Fruit fly (Drosophila melanogaster) whole organism, prepupa: Measurements from ENCODE around the gene AdipoR.
A peak's percentile ranks its signal among the peaks of the same experiment; 100 is the strongest.

ENCODE experiments used
- Blimp-1 ChIP-seq: fragments of 200-800 bp; sonication (Bioruptor generic); optimal IDR thresholded peaks from 3 replicates; lab custom pipeline; 2017; ENCODE audit warnings: missing biosample characterization, missing genetic modification characterization, mild to moderate bottlenecking, moderate library complexity, missing genetic modification reagents
- CG10631 ChIP-seq: fragments of 200-800 bp; sonication (Bioruptor generic); optimal IDR thresholded peaks from 2 replicates; lab custom pipeline; 2016; ENCODE audit warnings: missing biosample characterization, missing genetic modification characterization
- CG10669 ChIP-seq: fragments of 200-800 bp; sonication (Bioruptor generic); optimal IDR thresholded peaks from 3 replicates; lab custom pipeline; 2018; ENCODE audit warnings: missing biosample characterization, mild to moderate bottlenecking, missing genetic modification characterization, moderate library complexity
- CG11294 ChIP-seq: fragments of 200-800 bp; sonication (Bioruptor generic); IDR thresholded peaks from 2 replicates; pipeline ENCODE4 v1.3.6; 2022; ENCODE audit warnings: missing biosample characterization, missing genetic modification characterization
- CG11902 ChIP-seq: fragments of 200-800 bp; sonication (Bioruptor generic); optimal IDR thresholded peaks from 3 replicates; lab custom pipeline; 2016; ENCODE audit warnings: missing biosample characterization, missing genetic modification characterization
- CG1621 ChIP-seq: fragments of 200-800 bp; sonication (Bioruptor generic); optimal IDR thresholded peaks from 3 replicates; lab custom pipeline; 2018; ENCODE audit warnings: missing biosample characterization, mild to moderate bottlenecking, missing genetic modification characterization
- CG16779 ChIP-seq: fragments of 200-800 bp; sonication (Bioruptor generic); optimal IDR thresholded peaks from 3 replicates; lab custom pipeline; 2017; ENCODE audit warnings: missing biosample characterization, mild to moderate bottlenecking, missing genetic modification characterization
- CG3032 ChIP-seq: fragments of 200-800 bp; optimal IDR thresholded peaks from 2 replicates; lab custom pipeline; 2019; ENCODE audit warnings: missing biosample characterization, mild to moderate bottlenecking, missing genetic modification characterization, moderate library complexity
- CG31627 ChIP-seq: fragments of 200-800 bp; sonication (Bioruptor generic); optimal IDR thresholded peaks from 3 replicates; lab custom pipeline; 2016; ENCODE audit warnings: missing biosample characterization, missing genetic modification characterization
- CG34406 ChIP-seq: fragments of 200-800 bp; sonication (Bioruptor generic); optimal IDR thresholded peaks from 3 replicates; lab custom pipeline; 2016; ENCODE audit warnings: missing biosample characterization, missing genetic modification characterization
- CG3919 ChIP-seq: fragments of 200-800 bp; sonication (Bioruptor generic); optimal IDR thresholded peaks from 3 replicates; lab custom pipeline; 2016; ENCODE audit warnings: missing biosample characterization, missing genetic modification characterization
- CG4318 ChIP-seq: fragments of 200-800 bp; sonication (Bioruptor generic); optimal IDR thresholded peaks from 3 replicates; lab custom pipeline; 2017; ENCODE audit warnings: missing biosample characterization, mild to moderate bottlenecking, missing genetic modification characterization
- CG6163 ChIP-seq: fragments of 200-800 bp; sonication (Bioruptor generic); IDR thresholded peaks from 3 replicates; pipeline ENCODE4 v1.3.6; 2022; ENCODE audit warnings: missing biosample characterization, missing genetic modification characterization
- CG6276 ChIP-seq: fragments of 200-800 bp; sonication (Bioruptor generic); optimal IDR thresholded peaks from 2 replicates; lab custom pipeline; 2017; ENCODE audit warnings: missing biosample characterization, mild to moderate bottlenecking, missing genetic modification characterization
- CG6792 ChIP-seq: fragments of 200-800 bp; sonication (Bioruptor generic); optimal IDR thresholded peaks from 3 replicates; lab custom pipeline; 2016; ENCODE audit warnings: missing biosample characterization, missing genetic modification characterization
- CG6808 ChIP-seq: fragments of 200-800 bp; sonication (Bioruptor generic); optimal IDR thresholded peaks from 3 replicates; lab custom pipeline; 2017; ENCODE audit warnings: missing biosample characterization, missing genetic modification characterization, mild to moderate bottlenecking, moderate library complexity, missing genetic modification reagents
- CG6854 ChIP-seq: fragments of 200-800 bp; sonication (Bioruptor generic); optimal IDR thresholded peaks from 2 replicates; lab custom pipeline; 2017; ENCODE audit warnings: missing biosample characterization, mild to moderate bottlenecking, missing genetic modification characterization
- CG8119 ChIP-seq: fragments of 200-800 bp; sonication (Bioruptor generic); IDR thresholded peaks from 3 replicates; pipeline ENCODE4 v1.3.6; 2022; ENCODE audit warnings: missing biosample characterization, missing genetic modification characterization
- CG8319 ChIP-seq: fragments of 200-800 bp; sonication (Bioruptor generic); optimal IDR thresholded peaks from 3 replicates; lab custom pipeline; 2016; ENCODE audit warnings: missing biosample characterization, missing genetic modification characterization
- CG8632 ChIP-seq: fragments of 200-800 bp; sonication (Bioruptor generic); optimal IDR thresholded peaks from 3 replicates; lab custom pipeline; 2016; ENCODE audit warnings: missing biosample characterization, missing genetic modification characterization
- Eip75B ChIP-seq: fragments of 200-800 bp; sonication (Bioruptor generic); optimal IDR thresholded peaks from 3 replicates; lab custom pipeline; 2016; ENCODE audit warnings: missing biosample characterization, missing genetic modification characterization
- Eip78C ChIP-seq: fragments of 200-800 bp; sonication (Bioruptor generic); peaks from one replicate; lab custom pipeline; 2016; ENCODE audit warnings: missing biosample characterization, missing genetic modification characterization
- Ets21C ChIP-seq: fragments of 200-800 bp; sonication (Bioruptor generic); optimal IDR thresholded peaks from 3 replicates; lab custom pipeline; 2016; ENCODE audit warnings: missing biosample characterization, missing genetic modification characterization
- Ets96B ChIP-seq: fragments of 200-800 bp; optimal IDR thresholded peaks from 2 replicates; lab custom pipeline; 2019; ENCODE audit warnings: missing biosample characterization, mild to moderate bottlenecking, missing genetic modification characterization, moderate library complexity
- Gug ChIP-seq: fragments of 200-800 bp; sonication (Bioruptor generic); IDR thresholded peaks from 2 replicates; pipeline ENCODE4 v1.3.6; 2022; ENCODE audit warnings: missing biosample characterization, missing genetic modification characterization
- Hr38 ChIP-seq: sonication (Bioruptor generic); optimal IDR thresholded peaks from 2 replicates; lab custom pipeline; 2016; ENCODE audit warnings: missing biosample characterization, missing genetic modification characterization
- Hr39 ChIP-seq: fragments of 200-800 bp; sonication (Bioruptor generic); optimal IDR thresholded peaks from 2 replicates; lab custom pipeline; 2016; ENCODE audit warnings: missing biosample characterization, missing genetic modification characterization
- Hr4 ChIP-seq: fragments of 200-800 bp; sonication (Bioruptor generic); optimal IDR thresholded peaks from 3 replicates; lab custom pipeline; 2016; ENCODE audit warnings: missing biosample characterization, missing genetic modification characterization
- Lpt ChIP-seq: fragments of 200-800 bp; sonication (Bioruptor generic); optimal IDR thresholded peaks from 3 replicates; lab custom pipeline; 2016; ENCODE audit warnings: missing biosample characterization, missing genetic modification characterization
- Met ChIP-seq: fragments of 200-800 bp; sonication (Bioruptor generic); optimal IDR thresholded peaks from 3 replicates; lab custom pipeline; 2016; ENCODE audit warnings: missing biosample characterization, missing genetic modification characterization
- OdsH ChIP-seq: fragments of 200-800 bp; sonication (Bioruptor generic); optimal IDR thresholded peaks from 3 replicates; lab custom pipeline; 2016; ENCODE audit warnings: missing biosample characterization, missing genetic modification characterization
- Smox ChIP-seq: fragments of 200-800 bp; sonication (Bioruptor generic); optimal IDR thresholded peaks from 3 replicates; lab custom pipeline; 2016; ENCODE audit warnings: missing biosample characterization, missing genetic modification characterization
- Sox102F ChIP-seq: fragments of 200-800 bp; sonication (Bioruptor generic); optimal IDR thresholded peaks from 2 replicates; lab custom pipeline; 2016; ENCODE audit warnings: missing biosample characterization, mild to moderate bottlenecking, missing genetic modification characterization
- Sox15 ChIP-seq: fragments of 200-800 bp; sonication (Bioruptor generic); optimal IDR thresholded peaks from 3 replicates; lab custom pipeline; 2016; ENCODE audit warnings: missing biosample characterization, missing genetic modification characterization
- achi ChIP-seq: fragments of 200-800 bp; sonication (Bioruptor generic); optimal IDR thresholded peaks from 3 replicates; lab custom pipeline; 2016; ENCODE audit warnings: missing biosample characterization, missing genetic modification characterization
- acj6 ChIP-seq: fragments of 200-800 bp; sonication (Bioruptor generic); optimal IDR thresholded peaks from 3 replicates; lab custom pipeline; 2016; ENCODE audit warnings: missing biosample characterization, missing genetic modification characterization
- cyc ChIP-seq: fragments of 200-800 bp; sonication (Bioruptor generic); optimal IDR thresholded peaks from 3 replicates; lab custom pipeline; 2016; ENCODE audit warnings: missing biosample characterization, missing genetic modification characterization
- dac ChIP-seq: fragments of 200-800 bp; sonication (Bioruptor generic); optimal IDR thresholded peaks from 2 replicates; lab custom pipeline; 2017; ENCODE audit warnings: missing biosample characterization, mild to moderate bottlenecking, missing genetic modification characterization
- eg ChIP-seq: fragments of 200-800 bp; sonication (Bioruptor generic); IDR thresholded peaks from 3 replicates; pipeline ENCODE4 v1.3.6; 2022; ENCODE audit warnings: missing biosample characterization, missing genetic modification characterization
- esn ChIP-seq: fragments of 200-800 bp; sonication (Bioruptor generic); optimal IDR thresholded peaks from 2 replicates; lab custom pipeline; 2016; ENCODE audit warnings: missing biosample characterization, mild to moderate bottlenecking, missing genetic modification characterization, moderate library complexity
- fd59A ChIP-seq: fragments of 200-800 bp; sonication (Bioruptor generic); optimal IDR thresholded peaks from 2 replicates; lab custom pipeline; 2017; ENCODE audit warnings: missing biosample characterization, mild to moderate bottlenecking, missing genetic modification characterization, missing genetic modification reagents
- lz ChIP-seq: fragments of 200-800 bp; sonication (Bioruptor generic); optimal IDR thresholded peaks from 3 replicates; lab custom pipeline; 2016; ENCODE audit warnings: missing biosample characterization, missing genetic modification characterization
- net ChIP-seq: fragments of 200-800 bp; sonication (Bioruptor generic); optimal IDR thresholded peaks from 3 replicates; lab custom pipeline; 2016; ENCODE audit warnings: missing biosample characterization, missing genetic modification characterization
- pdm3 ChIP-seq: fragments of 200-800 bp; sonication (Bioruptor generic); optimal IDR thresholded peaks from 3 replicates; lab custom pipeline; 2016; ENCODE audit warnings: missing biosample characterization, missing genetic modification characterization
- salr ChIP-seq, 2 experiments: fragments of 200-800 bp; sonication (Bioruptor generic); optimal IDR thresholded peaks; 3 replicates each; lab custom pipeline; 2016 to 2018; ENCODE audit warnings: missing biosample characterization in 2 of 2, missing genetic modification characterization in 2 of 2, mild to moderate bottlenecking in 1 of 2
- spab ChIP-seq: fragments of 200-800 bp; sonication (Bioruptor generic); optimal IDR thresholded peaks from 2 replicates; lab custom pipeline; 2017; ENCODE audit warnings: missing biosample characterization, mild to moderate bottlenecking, missing genetic modification characterization, missing genetic modification reagents
- ss ChIP-seq, 2 experiments: fragments of 200-800 bp; sonication (Bioruptor generic); optimal IDR thresholded peaks; 2 replicates in 1 of 2; 3 replicates in 1 of 2; lab custom pipeline; 2017 to 2018; ENCODE audit warnings: mild to moderate bottlenecking in 2 of 2, missing biosample characterization in 2 of 2, missing genetic modification characterization in 2 of 2, moderate library complexity in 1 of 2
- svp ChIP-seq: fragments of 200-800 bp; sonication (Bioruptor generic); peaks from one replicate; lab custom pipeline; 2016; ENCODE audit warnings: missing biosample characterization, missing genetic modification characterization
- topi ChIP-seq: fragments of 200-800 bp; sonication (Bioruptor generic); optimal IDR thresholded peaks from 3 replicates; lab custom pipeline; 2016; ENCODE audit warnings: missing biosample characterization, missing genetic modification characterization
- vri ChIP-seq: fragments of 200-800 bp; sonication (Bioruptor generic); optimal IDR thresholded peaks from 3 replicates; lab custom pipeline; 2016; ENCODE audit warnings: missing biosample characterization, mild to moderate bottlenecking, missing genetic modification characterization

The AdipoR gene

dm6 chr3R:22530305-22530704 lies 17.3 kb downstream of the AdipoR start, which contains the start of gene CG33099 (continued):
- TF ChIP-seq vri (GFP tag; lab: Kevin White, UChicago) (peak; percentile 82), esn (GFP tag; lab: Kevin White, UChicago) (peak; percentile 12), Hr38 (GFP tag; lab: Kevin White, UChicago) (no peak), CG6163 (peak; percentile 55), dac (GFP tag; lab: Kevin White, UChicago) (no peak), Sox102F (no peak), eg (peak; percentile 19; the same call in 2 of the 3 replicates), CG6792 (GFP tag; lab: Kevin White, UChicago) (peak; percentile 0), Met (GFP tag; lab: Kevin White, UChicago) (peak; percentile 14), CG8632 (no peak), pdm3 (GFP tag; lab: Kevin White, UChicago) (peak; percentile 8), CG6276 (no peak), Lpt (GFP tag; lab: Kevin White, UChicago) (no peak), cyc (GFP tag; lab: Kevin White, UChicago) (no peak), salr (GFP tag; optimal IDR thresholded peaks at IDR 0.05; lab: Kevin White, UChicago) (no peak), CG8319 (GFP tag; lab: Kevin White, UChicago) (no peak), CG11294 (GFP tag; lab: Robert Waterston, UW) (no peak), CG8119 (GFP tag; lab: Robert Waterston, UW) (no peak), Ets96B (tag; lab: Kevin White, UChicago) (no peak), Smox (GFP tag; lab: Kevin White, UChicago) (no peak), CG4318 (GFP tag; lab: Kevin White, UChicago) (no peak), Ets21C (GFP tag; lab: Kevin White, UChicago) (no peak), net (GFP tag; lab: Kevin White, UChicago) (peak; percentile 3), CG16779 (tag; lab: Kevin White, UChicago) (no peak), Hr39 (GFP tag; lab: Kevin White, UChicago) (no peak), CG11902 (GFP tag; lab: Kevin White, UChicago) (no peak), CG3032 (tag; lab: Kevin White, UChicago) (no peak), CG31627 (GFP tag; lab: Kevin White, UChicago) (no peak), Gug (peak; percentile 25; the same call in 1 of the 2 replicates), Sox15 (GFP tag; lab: Kevin White, UChicago) (no peak), topi (no peak), OdsH (GFP tag; lab: Kevin White, UChicago) (peak; percentile 20), CG10631 (no peak), CG6808 (no peak), Hr4 (GFP tag; lab: Kevin White, UChicago) (no peak), CG1621 (tag; lab: Kevin White, UChicago) (no peak), acj6 (GFP tag; lab: Kevin White, UChicago) (peak; percentile 0), spab (no peak), ss (GFP tag; optimal IDR thresholded peaks at IDR 0.05; lab: Kevin White, UChicago) (peak in 1 of 2 experiments; percentile 26)

dm6 chr3R:22528264-22529158 lies 19.1 kb downstream of the AdipoR start, which contains the start of gene CG5346:
TSS of gene CG5346 (minus strand) at chr3R:22528663.
- TF ChIP-seq esn (GFP tag; lab: Kevin White, UChicago) (peak; percentile 5), CG6163 (peak; percentile 62; the same call in 1 of the 3 replicates), fd59A (no peak), Blimp-1 (GFP tag; lab: Kevin White, UChicago) (peak; percentile 27), CG31627 (GFP tag; lab: Kevin White, UChicago) (no peak), CG6854 (peak; percentile 20), eg (peak; percentile 51; the same call in 2 of the 3 replicates), Eip75B (GFP tag; lab: Kevin White, UChicago) (peak; percentile 8), cyc (GFP tag; lab: Kevin White, UChicago) (no peak), lz (GFP tag; lab: Kevin White, UChicago) (no peak), CG8119 (GFP tag; lab: Robert Waterston, UW) (peak; percentile 65), Eip78C (GFP tag; lab: Kevin White, UChicago) (peak; percentile 54), CG3919 (GFP tag; lab: Kevin White, UChicago) (peak; percentile 18), CG10669 (no peak), CG34406 (GFP tag; lab: Kevin White, UChicago) (peak; percentile 1), CG6276 (peak; percentile 43), svp (peak; percentile 69), CG16779 (tag; lab: Kevin White, UChicago) (peak; percentile 37), CG3032 (tag; lab: Kevin White, UChicago) (no peak), achi (GFP tag; lab: Kevin White, UChicago) (peak; percentile 34)
